Worm (Caenorhabditis elegans) whole organism, late embryonic: ENCODE results near the gene srlf-36.

Experiments used
- ceh-30 ChIP-seq: fragments of 150-350 bp; optimal IDR thresholded peaks from 2 replicates; lab custom pipeline; 2014; ENCODE audit warnings: missing biosample characterization, missing genetic modification characterization
- ceh-45 ChIP-seq: fragments of 200-800 bp; sonication (Bioruptor generic); IDR thresholded peaks from 2 replicates; pipeline ENCODE4 v1.3.6; 2022; ENCODE audit warnings: missing genetic modification reagents, missing genetic modification characterization, missing compliant biosample characterization
- nhr-11 ChIP-seq: fragments of 150-350 bp; optimal IDR thresholded peaks from 2 replicates; lab custom pipeline; 2014; ENCODE audit warnings: missing biosample characterization, missing genetic modification characterization
- pag-3 ChIP-seq: sonication (generic microtip); optimal IDR thresholded peaks from 2 replicates; lab custom pipeline; 2016; ENCODE audit warnings: missing compliant biosample characterization, missing genetic modification characterization, borderline replicate concordance
- syd-9 ChIP-seq: sonication (generic microtip); optimal IDR thresholded peaks from 2 replicates; lab custom pipeline; 2016; ENCODE audit warnings: mild to moderate bottlenecking, missing genetic modification characterization, moderate library complexity, missing compliant biosample characterization

DNA sequence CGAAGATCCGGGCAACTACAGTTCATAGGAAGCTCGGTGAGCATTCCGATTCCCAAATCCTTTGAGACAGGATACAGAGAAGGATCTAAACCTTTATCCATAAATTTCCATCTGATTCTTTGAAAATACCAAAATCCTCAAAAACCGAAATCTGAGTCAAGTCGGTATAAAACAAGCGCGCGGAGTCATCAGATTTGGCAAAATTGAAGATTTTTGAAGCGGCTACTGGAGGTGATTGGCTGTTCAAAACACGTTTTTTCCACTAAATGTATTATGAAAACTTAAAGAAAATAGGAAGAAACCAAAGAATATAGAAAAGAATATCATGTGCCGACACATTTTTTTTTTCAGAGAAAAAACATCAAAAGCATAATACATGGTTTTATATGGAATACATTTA lies 34.9 kb downstream of the srlf-36 start, which contains the start of gene C14C6.13:
- TF ChIP-seq nhr-11 (tag; lab: Kevin White, UChicago) (no peak), ceh-45 (GFP tag; lab: Robert Waterston, UW) (no peak), ceh-30 (tag; lab: Kevin White, UChicago) (no peak), pag-3 (tag; lab: Kevin White, UChicago) (no peak), syd-9 (tag; lab: Kevin White, UChicago) (no peak)
